Fruit fly (Drosophila melanogaster) whole organism: ENCODE data around the gene CG8004.

Source experiments
- CG8478 ChIP-seq: fragments of >200 bp; optimal IDR thresholded peaks from 2 replicates; lab custom pipeline; 2018; ENCODE audit warnings: inconsistent platforms
- Dll ChIP-seq: fragments of >200 bp; optimal IDR thresholded peaks from 2 replicates; lab custom pipeline; 2017
- EcR ChIP-seq, 2 experiments: fragments of >200 bp; optimal IDR thresholded peaks; 2 replicates each; lab custom pipeline; 2017; ENCODE audit warnings: missing biosample characterization in 2 of 2, missing genetic modification characterization in 2 of 2, missing genetic modification reagents in 2 of 2
- pan ChIP-seq: fragments of >200 bp; optimal IDR thresholded peaks from 2 replicates; lab custom pipeline; 2017
- psq ChIP-seq: fragments of >200 bp; optimal IDR thresholded peaks from 2 replicates; lab custom pipeline; 2017
- usp ChIP-seq: fragments of >200 bp; optimal IDR thresholded peaks from 2 replicates; lab custom pipeline; 2017; ENCODE audit warnings: missing biosample characterization, missing genetic modification characterization, mixed read lengths

The CG8004 gene

DNA sequence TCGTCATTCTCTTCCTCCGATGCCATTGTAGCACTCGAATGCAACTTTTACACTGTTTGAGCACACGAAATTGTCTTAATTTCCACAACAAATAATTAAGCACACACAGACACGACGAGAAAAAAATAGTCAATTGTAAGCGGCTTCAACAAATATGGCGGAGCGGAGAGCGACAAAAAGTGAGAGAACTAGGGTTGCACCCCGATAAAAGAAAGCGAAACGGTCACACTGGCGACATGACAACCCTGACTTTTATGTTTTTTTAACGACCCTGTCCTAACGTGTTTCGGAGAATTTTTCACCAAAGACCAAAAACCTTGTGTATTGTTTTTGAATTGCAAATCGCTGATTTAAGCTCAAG, 18.3 kb downstream of the CG8004 start, which contains the start of the genes Mi-2 and Prp3:
Gene Mi-2 (minus strand): TSS at position 162 of the 361 bp plus-strand sequence.
Gene Prp3 (plus strand): TSS at position 247 of the 361 bp plus-strand sequence.
- no peak for TF ChIP-seq CG8478
- TF ChIP-seq pan: no peak
- no peak for TF ChIP-seq EcR (GFP tag; optimal IDR thresholded peaks at IDR 0.05; lab: Kevin White, UChicago)
- no peak for TF ChIP-seq usp (GFP tag; lab: Kevin White, UChicago)
- no peak for TF ChIP-seq Dll
- TF ChIP-seq psq (lab: Kevin White, UChicago): no peak

DNA sequence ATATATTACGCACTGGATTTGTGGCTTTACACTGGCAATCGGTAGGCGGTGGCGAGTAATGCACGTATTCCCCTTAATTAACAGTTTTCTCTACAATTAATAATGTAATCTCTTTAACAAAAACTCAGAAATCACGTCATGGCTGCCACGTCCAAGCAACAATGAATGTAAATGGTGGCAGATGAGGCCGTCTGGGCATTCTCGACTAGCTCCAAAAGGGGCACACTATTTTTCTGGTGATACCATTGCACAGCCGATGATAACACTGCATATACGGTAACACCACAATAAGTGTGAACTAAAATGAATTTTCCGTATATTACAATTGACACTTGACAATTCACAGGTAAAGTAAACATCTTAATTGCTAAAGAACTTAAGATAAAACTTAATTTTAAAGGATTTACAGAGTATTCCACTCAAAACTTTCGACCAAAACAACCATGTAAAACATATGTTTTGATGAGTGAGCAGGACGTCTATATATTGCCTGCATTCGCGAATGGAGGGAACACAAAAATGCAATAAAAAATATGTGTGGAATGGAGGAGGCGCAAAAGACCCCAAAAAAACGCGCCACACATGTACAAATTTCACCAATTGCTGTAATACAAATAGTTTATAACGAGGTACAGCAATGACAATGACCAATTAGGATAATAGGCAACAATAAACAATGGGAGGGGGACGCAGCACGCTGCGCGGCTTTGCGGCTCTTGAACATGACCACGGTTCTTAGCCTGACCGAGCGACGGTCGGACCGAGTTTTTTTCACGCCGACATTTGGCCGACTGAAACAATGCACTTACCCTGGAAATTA, 18.9 kb downstream of the CG8004 start:
- TF ChIP-seq pan: no peak

DNA sequence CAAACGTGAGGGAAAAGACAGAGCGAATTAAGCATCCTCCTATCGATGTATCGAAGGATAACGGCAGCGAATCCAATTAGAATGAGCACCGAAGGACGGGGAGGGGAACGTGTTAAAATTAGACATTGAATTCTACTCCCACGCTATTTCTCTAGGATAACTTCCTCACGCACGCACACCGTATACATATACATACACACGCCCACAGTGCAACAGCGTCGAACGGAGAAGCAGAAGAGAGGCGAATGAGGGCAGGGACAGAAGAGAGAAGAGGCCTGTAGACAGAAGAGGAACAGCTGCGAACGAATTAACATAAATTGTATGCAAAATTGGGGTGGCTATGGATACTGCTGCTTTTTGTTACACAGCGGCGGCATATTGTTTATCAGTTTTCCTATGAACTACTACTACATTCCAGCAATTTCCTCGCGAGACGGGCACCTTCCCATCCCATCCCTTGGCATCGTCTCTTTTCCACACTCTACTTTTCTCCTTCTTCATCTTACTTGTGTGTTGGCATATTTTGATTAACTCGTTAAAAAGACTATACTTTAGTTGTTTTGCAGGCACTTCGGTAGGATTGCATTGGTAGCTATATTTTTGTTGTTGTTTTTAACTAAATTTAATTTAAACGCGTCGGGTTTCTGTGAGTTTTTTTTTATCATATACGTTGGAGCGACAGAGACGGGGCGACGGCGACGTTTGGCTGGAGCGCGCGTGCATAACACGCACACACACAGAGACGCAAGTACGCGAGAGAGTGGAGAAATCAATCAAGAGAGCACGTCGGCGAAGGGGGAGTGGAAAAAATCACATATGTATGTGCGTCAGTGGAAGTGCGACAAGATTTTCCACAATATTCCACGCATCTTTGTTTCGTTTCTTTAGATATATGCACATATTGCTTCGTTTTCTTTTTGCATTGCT, 19.8 kb downstream of the CG8004 start:
- no peak for TF ChIP-seq CG8478
- TF ChIP-seq pan: no peak
- TF ChIP-seq psq (lab: Kevin White, UChicago): no peak
- no peak for TF ChIP-seq usp (GFP tag; lab: Kevin White, UChicago)
- no peak for TF ChIP-seq Dll
- TF ChIP-seq EcR (GFP tag; optimal IDR thresholded peaks at IDR 0.05; lab: Kevin White, UChicago): no peak

DNA sequence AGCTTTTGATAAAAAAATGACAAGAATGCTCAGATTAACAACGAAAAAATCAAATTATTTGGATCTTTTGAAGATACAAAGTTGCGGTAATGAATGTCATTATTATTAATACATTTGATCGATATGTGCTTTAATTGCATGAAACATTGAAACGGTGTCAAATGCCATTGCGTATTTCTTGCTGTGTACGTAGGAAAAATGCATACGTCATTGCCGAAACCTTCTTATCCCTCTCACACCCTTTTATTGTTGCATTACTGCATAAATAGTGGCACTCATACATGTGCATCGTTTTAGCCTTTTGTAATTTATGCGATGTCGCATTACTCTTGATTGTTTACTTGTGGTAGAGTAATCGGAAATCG, 20.6 kb downstream of the CG8004 start:
- TF ChIP-seq usp (GFP tag; lab: Kevin White, UChicago) (no peak), EcR (GFP tag; optimal IDR thresholded peaks at IDR 0.05; lab: Kevin White, UChicago) (no peak), psq (lab: Kevin White, UChicago) (no peak), CG8478 (no peak), pan (no peak), Dll (no peak)

DNA sequence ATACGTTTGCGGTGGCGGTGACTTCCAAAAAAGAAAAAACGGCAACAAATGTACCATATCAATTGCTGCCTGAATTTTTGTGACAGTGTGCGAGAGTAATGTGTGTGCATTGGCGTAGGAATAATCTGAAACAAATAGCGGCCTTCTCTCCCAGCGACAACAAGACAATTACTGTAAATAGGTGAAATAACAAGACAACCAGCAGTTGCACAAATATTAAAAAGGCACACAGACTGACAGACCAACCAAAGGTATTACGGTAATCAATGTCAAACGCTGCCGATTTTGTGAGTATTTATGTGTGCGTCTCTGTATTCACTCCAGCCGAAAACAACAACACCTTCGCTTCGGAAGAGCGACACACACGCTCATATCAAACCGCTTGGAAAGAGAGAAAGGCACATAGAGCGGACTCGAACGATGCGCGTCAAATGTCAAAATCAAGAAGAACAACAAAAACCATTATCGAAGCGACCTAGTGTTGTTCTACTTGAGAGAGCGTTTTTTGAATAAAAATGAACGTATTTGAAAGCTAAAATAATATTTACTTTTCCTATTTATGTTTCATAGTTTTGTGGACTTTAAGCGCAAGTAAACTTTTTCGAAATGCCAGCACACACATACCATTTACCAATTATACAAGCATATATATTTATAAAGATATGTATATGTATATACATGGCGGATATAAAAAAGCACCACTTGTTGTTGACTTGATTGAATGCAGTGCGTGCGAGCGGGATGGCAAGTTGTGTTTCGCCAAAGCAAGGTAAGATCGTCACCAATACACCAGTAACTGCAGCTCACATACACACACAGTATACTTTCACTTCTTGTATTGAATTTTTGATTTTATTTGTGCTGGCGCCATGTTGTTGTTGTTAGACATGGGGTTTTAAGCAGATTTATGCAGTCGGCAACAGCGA, 21.3 kb downstream of the CG8004 start:
- TF ChIP-seq CG8478 (peak; percentile 37), EcR (GFP tag; optimal IDR thresholded peaks at IDR 0.05; lab: Kevin White, UChicago) (no peak)

DNA sequence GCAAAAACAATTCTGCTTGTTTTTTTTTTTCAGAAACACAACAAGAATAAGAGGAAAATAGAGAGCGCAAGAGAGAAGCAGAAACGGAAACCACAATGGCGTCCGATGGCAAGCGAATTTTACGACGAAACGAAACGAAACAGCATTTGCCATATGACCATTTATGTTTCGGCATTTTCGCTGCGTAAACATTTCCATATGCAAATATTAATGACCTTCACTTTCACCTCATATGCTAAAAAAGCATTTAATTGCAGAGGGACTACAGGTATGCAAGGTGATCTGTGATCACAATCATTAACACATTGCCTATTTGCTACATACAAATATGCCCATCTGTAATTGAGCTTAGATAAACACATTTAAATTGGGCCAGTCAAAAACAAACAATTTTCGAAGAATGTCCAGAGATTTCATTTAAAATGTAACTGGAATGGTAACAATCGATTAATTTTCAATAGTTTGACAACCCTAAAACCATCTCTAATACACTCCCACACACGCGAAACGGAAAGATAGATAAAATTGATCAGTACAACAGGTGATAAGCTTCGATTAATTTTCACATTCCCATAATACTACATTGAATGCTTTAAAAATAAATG, 22.1 kb downstream of the CG8004 start:
- TF ChIP-seq EcR (GFP tag; optimal IDR thresholded peaks at IDR 0.05; lab: Kevin White, UChicago) (no peak), pan (no peak), CG8478 (no peak), Dll (no peak), usp (GFP tag; lab: Kevin White, UChicago) (no peak), psq (lab: Kevin White, UChicago) (no peak)

DNA sequence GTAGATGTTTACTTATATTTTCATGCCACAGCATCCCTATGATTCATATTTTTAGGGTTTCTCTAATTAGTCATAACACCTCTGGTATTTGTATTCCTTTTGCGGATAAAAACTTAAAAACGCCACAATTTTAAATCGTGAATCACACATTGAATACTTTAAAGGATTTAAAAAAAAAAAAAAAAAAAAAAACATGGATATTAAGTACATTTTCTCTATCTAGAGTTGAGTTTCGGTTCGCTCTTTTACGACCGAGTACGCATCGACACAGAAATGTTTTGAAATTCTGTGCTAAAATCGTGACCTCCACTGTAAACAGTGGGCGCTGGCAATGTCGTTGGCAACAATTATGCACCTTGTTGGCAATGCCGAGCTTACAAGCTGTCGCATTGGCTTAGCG, 22.9 kb downstream of the CG8004 start:
- TF ChIP-seq psq (lab: Kevin White, UChicago) (no peak), Dll (no peak), usp (GFP tag; lab: Kevin White, UChicago) (no peak), CG8478 (no peak), EcR (GFP tag; optimal IDR thresholded peaks at IDR 0.05; lab: Kevin White, UChicago) (no peak), pan (no peak)

DNA sequence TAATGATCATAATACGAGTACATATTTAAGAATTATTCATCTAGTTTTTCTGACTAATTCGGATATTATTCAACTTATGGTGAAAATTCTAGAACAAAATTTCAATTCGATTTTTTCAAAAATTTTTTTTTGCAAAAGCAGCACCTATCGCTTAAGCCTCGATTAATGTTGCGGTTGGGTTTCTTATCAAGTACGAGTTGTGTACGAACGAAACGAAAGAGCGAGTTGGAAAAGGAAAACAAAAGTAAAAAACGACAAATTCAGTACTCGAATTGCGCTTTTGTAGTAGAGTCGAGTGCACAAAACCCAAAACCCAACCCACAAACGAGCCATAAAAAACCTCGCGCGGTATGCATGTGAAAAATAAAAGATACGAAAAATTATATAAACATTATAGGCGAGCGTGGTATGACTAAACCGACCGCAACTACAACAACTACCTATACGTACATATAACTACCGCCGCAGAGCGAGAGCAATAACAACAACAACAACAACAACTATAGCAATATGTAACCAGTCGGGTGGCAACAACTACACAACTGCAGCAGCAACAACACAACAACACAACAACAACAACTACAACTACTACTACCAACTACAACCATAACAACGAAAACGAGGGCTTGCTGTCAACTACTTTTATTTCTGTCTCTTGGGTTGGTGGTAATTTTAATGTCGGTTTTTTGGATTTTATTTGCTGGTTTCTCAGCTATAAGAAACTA, 23.7 kb downstream of the CG8004 start:
- no peak for TF ChIP-seq CG8478
- TF ChIP-seq pan: no peak
- no peak for TF ChIP-seq EcR (GFP tag; optimal IDR thresholded peaks at IDR 0.05; lab: Kevin White, UChicago)
- no peak for TF ChIP-seq usp (GFP tag; lab: Kevin White, UChicago)
- TF ChIP-seq psq (lab: Kevin White, UChicago): no peak
- TF ChIP-seq Dll: no peak

DNA sequence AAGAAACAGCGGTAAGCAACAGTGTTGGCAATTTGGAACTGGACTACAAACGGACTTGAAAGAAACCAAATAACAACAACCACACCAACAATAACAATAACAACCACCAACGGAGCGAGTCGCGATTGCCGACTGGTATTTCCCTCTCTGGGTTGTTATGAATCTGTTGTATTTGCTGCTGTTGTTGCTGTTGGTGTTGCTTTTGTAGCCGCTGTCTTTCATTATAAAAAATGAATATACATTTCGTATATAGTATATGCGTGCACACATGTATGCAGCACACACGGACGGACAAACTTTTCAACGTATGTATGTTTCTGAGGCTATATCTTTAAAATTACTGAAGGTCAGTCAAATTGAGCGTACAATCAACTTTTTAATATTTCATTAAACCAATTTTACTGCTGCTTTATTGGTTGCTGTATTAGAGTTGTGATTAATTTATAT, 24.9 kb downstream of the CG8004 start:
- TF ChIP-seq Dll (no peak), pan (no peak), psq (lab: Kevin White, UChicago) (no peak), CG8478 (no peak), EcR (GFP tag; optimal IDR thresholded peaks at IDR 0.05; lab: Kevin White, UChicago) (no peak), usp (GFP tag; lab: Kevin White, UChicago) (no peak)

DNA sequence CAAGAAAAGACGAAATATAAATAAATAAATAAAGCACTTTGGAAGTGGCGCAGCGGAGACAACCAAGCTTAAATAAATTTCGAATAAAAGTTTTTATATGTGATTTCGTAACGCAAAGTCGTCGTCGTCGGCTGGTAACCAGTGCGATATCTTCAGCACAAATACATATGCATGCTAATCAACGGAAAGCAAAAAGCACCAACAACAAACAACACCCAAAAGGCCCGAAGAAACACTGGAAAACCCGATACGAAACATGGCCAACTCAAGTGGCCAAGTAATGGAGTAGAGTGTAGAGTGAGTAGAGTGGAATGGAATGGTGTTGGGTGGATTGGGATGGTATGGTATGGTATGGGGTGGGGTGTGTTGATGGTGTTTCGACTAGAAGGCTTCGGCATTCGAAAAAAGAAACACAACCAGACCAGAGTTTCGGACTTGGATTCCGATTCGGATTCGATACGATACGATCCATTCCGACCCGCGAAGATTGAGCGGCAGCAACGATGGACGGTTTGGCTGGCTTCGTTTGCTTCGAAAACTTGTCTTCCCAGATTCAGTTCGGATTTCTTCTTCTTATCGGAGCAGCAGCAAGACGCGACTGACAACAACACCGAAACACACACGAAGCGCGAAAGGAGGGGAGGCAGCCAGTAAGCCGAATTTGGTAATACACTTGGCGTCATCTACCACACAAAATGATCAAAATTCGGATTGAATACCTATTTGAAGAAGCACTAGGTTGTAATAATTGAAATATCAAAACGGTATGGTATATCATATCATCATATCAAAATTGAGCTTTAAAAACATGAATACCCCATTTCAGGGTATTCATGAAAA, 25.5 kb downstream of the CG8004 start:
- TF ChIP-seq CG8478: no peak
- TF ChIP-seq Dll: no peak
- TF ChIP-seq pan: no peak
- no peak for TF ChIP-seq psq (lab: Kevin White, UChicago)
- TF ChIP-seq usp (GFP tag; lab: Kevin White, UChicago): no peak
- no peak for TF ChIP-seq EcR (GFP tag; optimal IDR thresholded peaks at IDR 0.05; lab: Kevin White, UChicago)
